Fruit fly (Drosophila melanogaster): ENCODE measurements around the gene Dmtn.

DNA sequence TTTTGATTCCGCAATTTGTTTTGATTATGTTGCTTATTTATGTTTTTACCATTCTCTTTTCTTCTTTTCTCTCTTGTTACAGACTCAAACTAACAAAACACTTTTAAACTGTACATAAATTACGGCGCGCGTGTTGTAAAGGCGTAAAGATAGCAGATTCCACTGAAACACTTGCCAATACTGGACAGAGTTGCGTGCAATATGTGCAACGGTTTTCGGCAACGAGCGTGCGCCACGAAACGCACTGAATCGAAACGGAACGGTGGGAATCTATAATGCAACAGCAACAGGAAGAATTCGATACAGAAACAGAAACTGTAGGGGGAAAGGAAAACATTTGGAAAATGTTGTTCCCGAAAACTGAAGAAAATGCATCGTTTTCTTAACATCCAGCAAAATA, 30.9 kb upstream of the Dmtn start:
- no peak for TF ChIP-seq Sin3A (optimal IDR thresholded peaks at IDR 0.05)
- no peak for TF ChIP-seq h (optimal IDR thresholded peaks at IDR 0.05)
- no peak for TF ChIP-seq ttk (optimal IDR thresholded peaks at IDR 0.05)
- TF ChIP-seq Myc (optimal IDR thresholded peaks at IDR 0.05) = no peak
- no peak for TF ChIP-seq psq (optimal IDR thresholded peaks at IDR 0.05)
